Worm (Caenorhabditis elegans) whole organism, L3 larva: ENCODE data around the gene byn-1.
A peak's percentile ranks its signal among the peaks of the same experiment; 100 is the strongest.
"Not testable (repeated sequence)": the region's sequence is repeated elsewhere in the genome, so short reads cannot be mapped to it uniquely, and the experiment has no call there.

Experiments
- ceh-16 ChIP-seq: sonication (generic microtip); optimal IDR thresholded peaks from 2 replicates; lab custom pipeline; 2017; ENCODE audit warnings: missing biosample characterization, missing genetic modification characterization
- ceh-28 ChIP-seq: fragments of 150-350 bp; optimal IDR thresholded peaks from 2 replicates; lab custom pipeline; 2014; ENCODE audit warnings: missing biosample characterization, missing genetic modification reagents, missing genetic modification characterization
- egl-27 ChIP-seq: sonication (generic microtip); optimal IDR thresholded peaks from 4 replicates; lab custom pipeline; 2017; ENCODE audit warnings: missing biosample characterization, missing genetic modification reagents, missing genetic modification characterization
- elt-2 ChIP-seq: sonication (generic microtip); optimal IDR thresholded peaks from 2 replicates; lab custom pipeline; 2016; ENCODE audit warnings: missing genetic modification reagents, mild to moderate bottlenecking, missing genetic modification characterization, missing compliant biosample characterization
- lin-39 ChIP-seq: fragments of 150-350 bp; optimal IDR thresholded peaks from 2 replicates; lab custom pipeline; 2018; ENCODE audit warnings: missing biosample characterization, missing genetic modification reagents, missing genetic modification characterization
- mdl-1 ChIP-seq: fragments of 150-350 bp; optimal IDR thresholded peaks from 2 replicates; lab custom pipeline; 2014; ENCODE audit warnings: missing biosample characterization, missing genetic modification characterization
- nfya-1 ChIP-seq: sonication (generic microtip); optimal IDR thresholded peaks from 2 replicates; lab custom pipeline; 2017; ENCODE audit warnings: missing genetic modification characterization, mild to moderate bottlenecking, missing compliant biosample characterization, antibody characterized with exemption, moderate library complexity; ENCODE audit not compliant: insufficient read depth
- nhr-12 ChIP-seq: fragments of 150-350 bp; optimal IDR thresholded peaks from 2 replicates; lab custom pipeline; 2014; ENCODE audit warnings: missing biosample characterization, missing genetic modification characterization
- nhr-25 ChIP-seq: sonication (generic microtip); optimal IDR thresholded peaks from 2 replicates; lab custom pipeline; 2017; ENCODE audit warnings: missing biosample characterization, missing genetic modification characterization
- nhr-28 ChIP-seq: fragments of 150-350 bp; optimal IDR thresholded peaks from 2 replicates; lab custom pipeline; 2014; ENCODE audit warnings: missing biosample characterization, missing genetic modification characterization
- nhr-43 ChIP-seq: sonication (generic microtip); optimal IDR thresholded peaks from 2 replicates; lab custom pipeline; 2016; ENCODE audit warnings: mild to moderate bottlenecking, missing genetic modification characterization, missing compliant biosample characterization; ENCODE audit not compliant: poor library complexity, severe bottlenecking
- nhr-67 ChIP-seq: fragments of 150-350 bp; optimal IDR thresholded peaks from 2 replicates; lab custom pipeline; 2014; ENCODE audit warnings: missing biosample characterization, missing genetic modification characterization
- pha-4 ChIP-seq: fragments of 150-350 bp; optimal IDR thresholded peaks from 2 replicates; lab custom pipeline; 2014; ENCODE audit warnings: missing biosample characterization, missing genetic modification reagents, missing genetic modification characterization
- skn-1 ChIP-seq: fragments of 150-350 bp; optimal IDR thresholded peaks from 2 replicates; lab custom pipeline; 2014; ENCODE audit warnings: missing biosample characterization, missing genetic modification characterization
- tbx-2 ChIP-seq: sonication (generic microtip); optimal IDR thresholded peaks from 2 replicates; lab custom pipeline; 2016; ENCODE audit warnings: mild to moderate bottlenecking, missing genetic modification characterization, missing compliant biosample characterization
- unc-39 ChIP-seq: sonication (generic microtip); optimal IDR thresholded peaks from 4 replicates; lab custom pipeline; 2017; ENCODE audit warnings: missing biosample characterization, missing genetic modification characterization

The byn-1 gene

DNA sequence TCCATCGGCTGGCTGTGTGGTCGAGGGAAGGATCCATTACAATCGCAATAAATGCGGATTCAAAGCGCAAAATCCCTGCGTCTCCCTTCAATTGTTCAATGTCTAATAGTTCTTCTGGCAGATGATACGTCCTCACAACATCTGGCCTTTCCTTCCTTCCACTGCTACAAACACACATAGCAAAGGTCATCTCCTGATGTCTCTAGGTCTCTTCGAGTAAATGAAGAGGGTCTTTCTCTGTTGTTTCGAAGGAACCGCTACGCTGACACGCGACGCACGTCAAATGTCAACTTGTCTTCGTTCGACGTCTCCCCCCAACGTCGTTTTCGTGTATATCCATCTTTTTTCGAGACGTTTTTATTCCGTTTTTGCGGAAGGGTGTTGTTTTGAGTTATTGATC is 47.1 kb downstream of the byn-1 start (continued):
- TF ChIP-seq egl-27 (tag; lab: Kevin White, UChicago) (no peak), nhr-43 (tag; lab: Kevin White, UChicago) (peak; percentile 44), ceh-28 (peak; percentile 42), nfya-1 (tag; lab: Kevin White, UChicago) (peak; percentile 79), skn-1 (tag; lab: Kevin White, UChicago) (no peak), tbx-2 (tag; lab: Kevin White, UChicago) (peak; percentile 5), pha-4 (tag; lab: Kevin White, UChicago) (no peak), nhr-67 (tag; lab: Kevin White, UChicago) (no peak), mdl-1 (tag; lab: Kevin White, UChicago) (no peak)
- TF ChIP-seq, all 47 proteins: peak for 15

DNA sequence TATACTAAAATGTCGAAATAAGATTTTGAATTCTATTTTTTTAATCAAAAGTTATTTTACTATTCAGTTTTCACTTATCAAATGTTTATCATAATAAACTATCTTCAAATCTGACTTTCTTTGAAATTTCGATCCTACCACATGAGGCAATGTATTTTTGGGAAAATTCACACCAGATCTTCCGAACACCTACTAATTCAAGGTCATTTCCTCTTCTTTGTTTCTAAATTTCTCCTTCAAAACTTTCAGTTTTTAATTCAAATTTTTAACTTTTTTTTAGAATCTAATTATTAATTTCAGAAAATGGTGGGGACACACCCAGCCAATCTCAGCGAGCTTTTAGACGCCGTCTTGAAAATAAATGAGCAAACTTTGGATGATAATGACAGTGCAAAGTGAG is 47.8 kb downstream of the byn-1 start, which contains the start of gene ceh-20:
ceh-20 (plus strand) TSS at position 301 of the 400 bp plus-strand sequence.
- no peak for TF ChIP-seq unc-39 (tag; lab: Kevin White, UChicago)
- TF ChIP-seq nhr-25 (tag; lab: Kevin White, UChicago), result no peak
- no peak for TF ChIP-seq ceh-16 (tag; lab: Kevin White, UChicago)
- TF ChIP-seq nhr-12 (tag; lab: Kevin White, UChicago), result no peak

DNA sequence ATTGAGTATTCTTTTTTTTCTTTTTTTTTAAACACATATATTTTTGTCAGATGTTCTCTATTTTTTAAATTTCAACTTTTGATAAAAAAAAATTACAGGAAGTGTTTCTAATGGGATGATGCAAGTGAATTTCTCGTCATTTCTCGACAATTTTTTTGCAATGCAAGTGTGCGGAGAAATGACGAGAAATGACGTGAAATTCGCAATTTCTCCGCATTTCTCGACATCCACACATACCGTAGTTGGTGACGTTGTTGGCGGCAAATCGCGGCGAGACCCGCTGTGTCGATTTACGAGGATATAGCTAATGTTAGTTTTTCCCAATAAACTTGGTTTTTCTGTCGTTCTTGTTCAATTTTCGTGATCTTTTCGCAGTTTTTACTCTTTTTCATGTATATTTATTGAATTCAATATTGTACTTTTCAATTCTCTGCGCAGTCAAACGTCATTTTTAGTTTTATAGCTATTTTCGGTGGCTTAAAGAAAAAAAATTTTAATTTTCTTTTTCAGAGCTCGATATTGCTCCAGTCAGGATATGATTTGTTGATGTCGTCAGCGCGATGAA is 50.3 kb downstream of the byn-1 start, which contains the start of gene F31E3.6:
F31E3.6 (plus strand) TSS at position 93 of the 565 bp plus-strand sequence.
- TF ChIP-seq elt-2, lin-39, nhr-28 (tag; lab: Kevin White, UChicago): not testable (repeated sequence)
- TF ChIP-seq, all 47 proteins: peak for 0; not testable (repeated sequence) for 47
